Fruit fly (Drosophila melanogaster) whole organism, embryonic: ENCODE measurements around the gene mRpL48.

ENCODE experiments used
- ATbp ChIP-seq: fragments of 200-800 bp; sonication (Bioruptor generic); optimal IDR thresholded peaks from 2 replicates; lab custom pipeline; 2017; ENCODE audit warnings: missing biosample characterization, mild to moderate bottlenecking, missing genetic modification characterization, missing genetic modification reagents
- Bgb ChIP-seq: fragments of 200-800 bp; sonication (Bioruptor generic); IDR thresholded peaks from 2 replicates; pipeline ENCODE4 v1.3.6; 2022; ENCODE audit warnings: missing biosample characterization, missing genetic modification characterization; ENCODE audit not compliant: partially characterized antibody
- CG10321 ChIP-seq: fragments of 200-800 bp; sonication (Bioruptor generic); IDR thresholded peaks from 2 replicates; pipeline ENCODE4 v1.3.6; 2022; ENCODE audit warnings: missing biosample characterization, missing genetic modification characterization
- CG11085 ChIP-seq: fragments of 200-800 bp; sonication (Bioruptor generic); IDR thresholded peaks from 2 replicates; pipeline ENCODE4 v1.3.6; 2022; ENCODE audit warnings: missing biosample characterization, missing genetic modification characterization
- CG11247 ChIP-seq: fragments of 200-800 bp; sonication (Bioruptor generic); IDR thresholded peaks from 2 replicates; pipeline ENCODE4 v1.3.6; 2022; ENCODE audit warnings: missing biosample characterization, missing genetic modification characterization
- CG11504 ChIP-seq: fragments of 200-800 bp; sonication (Bioruptor generic); optimal IDR thresholded peaks from 3 replicates; lab custom pipeline; 2019; ENCODE audit warnings: missing biosample characterization, mild to moderate bottlenecking, missing genetic modification characterization, moderate library complexity
- CG13775 ChIP-seq: fragments of 200-800 bp; sonication (Bioruptor generic); optimal IDR thresholded peaks from 3 replicates; lab custom pipeline; 2017; ENCODE audit warnings: missing biosample characterization, mild to moderate bottlenecking, missing genetic modification characterization
- CG14710 ChIP-seq: fragments of 200-800 bp; sonication (Bioruptor generic); optimal IDR thresholded peaks from 3 replicates; lab custom pipeline; 2019; ENCODE audit warnings: missing biosample characterization, mild to moderate bottlenecking, missing genetic modification characterization, moderate library complexity
- CG15269 ChIP-seq: fragments of 200-800 bp; sonication (Bioruptor generic); optimal IDR thresholded peaks from 2 replicates; lab custom pipeline; 2018; ENCODE audit warnings: missing biosample characterization, mild to moderate bottlenecking, missing genetic modification characterization, moderate library complexity
- CG1602 ChIP-seq: fragments of 200-800 bp; sonication (Bioruptor generic); optimal IDR thresholded peaks from 3 replicates; lab custom pipeline; 2016; ENCODE audit warnings: missing biosample characterization, missing genetic modification characterization
- CG17361 ChIP-seq: fragments of 200-800 bp; sonication (Bioruptor generic); IDR thresholded peaks from 3 replicates; pipeline ENCODE4 v1.3.6; 2022; ENCODE audit warnings: missing biosample characterization, missing genetic modification characterization
- CG18619 ChIP-seq: fragments of 200-800 bp; sonication (Bioruptor generic); optimal IDR thresholded peaks from 3 replicates; lab custom pipeline; 2017; ENCODE audit warnings: missing biosample characterization, mild to moderate bottlenecking, missing genetic modification characterization
- CG32767 ChIP-seq: fragments of 200-800 bp; sonication (Bioruptor generic); IDR thresholded peaks from 2 replicates; pipeline ENCODE4 v1.3.6; 2022; ENCODE audit warnings: missing biosample characterization, missing genetic modification characterization
- CG3995 ChIP-seq: fragments of 200-800 bp; sonication (Bioruptor generic); optimal IDR thresholded peaks from 3 replicates; lab custom pipeline; 2016; ENCODE audit warnings: missing biosample characterization, missing genetic modification characterization
- CG5180 ChIP-seq: fragments of 200-800 bp; sonication (Bioruptor generic); optimal IDR thresholded peaks from 3 replicates; lab custom pipeline; 2017; ENCODE audit warnings: missing biosample characterization, missing genetic modification characterization, mild to moderate bottlenecking, moderate library complexity, missing genetic modification reagents
- CG6765 ChIP-seq: fragments of 200-800 bp; sonication (Bioruptor generic); optimal IDR thresholded peaks from 3 replicates; lab custom pipeline; 2017; ENCODE audit warnings: missing biosample characterization, mild to moderate bottlenecking, missing genetic modification characterization
- CG8944 ChIP-seq: fragments of 200-800 bp; sonication (Bioruptor generic); optimal IDR thresholded peaks from 3 replicates; lab custom pipeline; 2016; ENCODE audit warnings: missing biosample characterization, missing genetic modification characterization
- D ChIP-seq, 2 experiments: fragments of 200-800 bp in 1 of 2; fragments of >200 bp in 1 of 2; sonication (Bioruptor generic) in 1 of 2; optimal IDR thresholded peaks; 2 replicates in 1 of 2; 3 replicates in 1 of 2; lab custom pipeline; 2017; ENCODE audit warnings: mild to moderate bottlenecking in 1 of 2, missing biosample characterization in 1 of 2, missing genetic modification characterization in 1 of 2, missing genetic modification reagents in 1 of 2
- D19A ChIP-seq: fragments of 200-800 bp; optimal IDR thresholded peaks from 3 replicates; lab custom pipeline; 2019; ENCODE audit warnings: missing biosample characterization, mild to moderate bottlenecking, missing genetic modification characterization, moderate library complexity
- Dbx ChIP-seq: fragments of 200-800 bp; sonication (Bioruptor generic); IDR thresholded peaks from 3 replicates; pipeline ENCODE4 v1.3.6; 2022; ENCODE audit warnings: missing biosample characterization, missing genetic modification characterization
- Ets97D ChIP-seq: fragments of 200-800 bp; sonication (Bioruptor generic); optimal IDR thresholded peaks from 3 replicates; lab custom pipeline; 2016; ENCODE audit warnings: missing biosample characterization, missing genetic modification characterization
- HLH3B ChIP-seq: fragments of 200-800 bp; sonication (Bioruptor generic); IDR thresholded peaks from 2 replicates; pipeline ENCODE4 v1.3.6; 2022; ENCODE audit warnings: missing biosample characterization, missing genetic modification characterization
- HLH4C ChIP-seq: fragments of 200-800 bp; sonication (Bioruptor generic); IDR thresholded peaks from 3 replicates; pipeline ENCODE4 v1.3.6; 2022; ENCODE audit warnings: missing biosample characterization, missing genetic modification characterization; ENCODE audit not compliant: partially characterized antibody
- HLH54F ChIP-seq: fragments of 200-800 bp; sonication (Bioruptor generic); optimal IDR thresholded peaks from 3 replicates; lab custom pipeline; 2016; ENCODE audit warnings: missing biosample characterization, missing genetic modification characterization
- Hand ChIP-seq: fragments of 200-800 bp; sonication (Bioruptor generic); optimal IDR thresholded peaks from 2 replicates; lab custom pipeline; 2017; ENCODE audit warnings: mild to moderate bottlenecking, missing biosample characterization, missing genetic modification reagents, missing genetic modification characterization
- HmgD ChIP-seq: fragments of 200-800 bp; sonication (Bioruptor generic); optimal IDR thresholded peaks from 3 replicates; lab custom pipeline; 2016; ENCODE audit warnings: missing biosample characterization, missing genetic modification characterization
- Mad ChIP-seq: fragments of 200-800 bp; sonication (Bioruptor generic); optimal IDR thresholded peaks from 2 replicates; lab custom pipeline; 2016; ENCODE audit warnings: missing biosample characterization, missing genetic modification characterization
- Med ChIP-seq: fragments of 200-800 bp; sonication (Bioruptor generic); peaks from one replicate; lab custom pipeline; 2016; ENCODE audit warnings: missing biosample characterization, missing genetic modification characterization, mild to moderate bottlenecking, inconsistent platforms, moderate library complexity
- Mrtf ChIP-seq: fragments of 200-800 bp; sonication (Bioruptor generic); IDR thresholded peaks from 3 replicates; pipeline ENCODE4 v1.3.6; 2022; ENCODE audit warnings: missing biosample characterization, missing genetic modification characterization
- Poxn ChIP-seq: fragments of 200-800 bp; sonication (Bioruptor generic); IDR thresholded peaks from 2 replicates; pipeline ENCODE4 v1.3.6; 2022; ENCODE audit warnings: missing biosample characterization, missing genetic modification characterization
- Sox102F ChIP-seq: fragments of 200-800 bp; sonication (Bioruptor generic); optimal IDR thresholded peaks from 2 replicates; lab custom pipeline; 2018; ENCODE audit warnings: missing biosample characterization, mild to moderate bottlenecking, missing genetic modification characterization, moderate library complexity
- Tbp ChIP-seq: fragments of >200 bp; optimal IDR thresholded peaks from 2 replicates; lab custom pipeline; 2018; ENCODE audit warnings: missing biosample characterization, missing genetic modification characterization
- ab ChIP-seq: fragments of 200-800 bp; sonication (Bioruptor generic); optimal IDR thresholded peaks from 2 replicates; lab custom pipeline; 2016; ENCODE audit warnings: missing biosample characterization, missing genetic modification characterization
- aop ChIP-seq: fragments of 200-800 bp; sonication (Bioruptor generic); IDR thresholded peaks from 2 replicates; pipeline ENCODE4 v1.3.6; 2022; ENCODE audit warnings: missing biosample characterization, missing genetic modification characterization
- crc ChIP-seq: fragments of 200-800 bp; sonication (Bioruptor generic); optimal IDR thresholded peaks from 2 replicates; lab custom pipeline; 2016; ENCODE audit warnings: missing biosample characterization, missing genetic modification characterization
- lmd ChIP-seq: fragments of 200-800 bp; sonication (Bioruptor generic); IDR thresholded peaks from 2 replicates; pipeline ENCODE4 v1.3.6; 2022; ENCODE audit warnings: missing biosample characterization, missing genetic modification characterization
- maf-S ChIP-seq: fragments of 200-800 bp; sonication (Bioruptor generic); optimal IDR thresholded peaks from 2 replicates; lab custom pipeline; 2016; ENCODE audit warnings: missing biosample characterization, missing genetic modification characterization
- mam ChIP-seq: fragments of 200-800 bp; sonication (Bioruptor generic); optimal IDR thresholded peaks from 3 replicates; lab custom pipeline; 2016; ENCODE audit warnings: missing biosample characterization, missing genetic modification characterization
- mld ChIP-seq: fragments of 200-800 bp; sonication (Bioruptor generic); IDR thresholded peaks from 3 replicates; pipeline ENCODE4 v1.3.6; 2022; ENCODE audit warnings: missing biosample characterization, missing genetic modification characterization; ENCODE audit not compliant: partially characterized antibody
- nerfin-2 ChIP-seq: fragments of 200-800 bp; sonication (Bioruptor generic); IDR thresholded peaks from 2 replicates; pipeline ENCODE4 v1.3.6; 2022; ENCODE audit warnings: missing biosample characterization, missing genetic modification characterization; ENCODE audit not compliant: partially characterized antibody
- psq ChIP-seq: fragments of 200-800 bp; sonication (Bioruptor generic); optimal IDR thresholded peaks from 2 replicates; lab custom pipeline; 2017; ENCODE audit warnings: missing biosample characterization, missing genetic modification characterization
- pum ChIP-seq: fragments of 200-800 bp; sonication (Bioruptor generic); optimal IDR thresholded peaks from 2 replicates; lab custom pipeline; 2016; ENCODE audit warnings: missing biosample characterization, missing genetic modification characterization
- rib ChIP-seq: fragments of 200-800 bp; sonication (Bioruptor generic); IDR thresholded peaks from 2 replicates; pipeline ENCODE4 v1.3.6; 2022; ENCODE audit warnings: missing biosample characterization, missing genetic modification characterization
- sug ChIP-seq: fragments of 200-800 bp; optimal IDR thresholded peaks from 2 replicates; lab custom pipeline; 2019; ENCODE audit warnings: missing biosample characterization, mild to moderate bottlenecking, missing genetic modification characterization, moderate library complexity
- tap ChIP-seq: fragments of 200-800 bp; optimal IDR thresholded peaks from 3 replicates; lab custom pipeline; 2019; ENCODE audit warnings: missing biosample characterization, mild to moderate bottlenecking, missing genetic modification characterization, moderate library complexity
- unc-4 ChIP-seq: fragments of 200-800 bp; sonication (Bioruptor generic); IDR thresholded peaks from 2 replicates; pipeline ENCODE4 v1.3.6; 2022; ENCODE audit warnings: missing biosample characterization, missing genetic modification characterization; ENCODE audit not compliant: partially characterized antibody
- vnd ChIP-seq: fragments of 200-800 bp; sonication (Bioruptor generic); IDR thresholded peaks from 3 replicates; pipeline ENCODE4 v1.3.6; 2022; ENCODE audit warnings: missing biosample characterization, missing genetic modification characterization; ENCODE audit not compliant: partially characterized antibody
- yki ChIP-seq: fragments of >200 bp; optimal IDR thresholded peaks from 3 replicates; lab custom pipeline; 2018
- zen2 ChIP-seq: fragments of 200-800 bp; sonication (Bioruptor generic); IDR thresholded peaks from 3 replicates; pipeline ENCODE4 v1.3.6; 2022; ENCODE audit warnings: missing biosample characterization, missing genetic modification characterization; ENCODE audit not compliant: partially characterized antibody

The mRpL48 gene

dm6 chr2L:1727826-1728619 is 17.8 kb downstream of the mRpL48 start (continued):
- TF ChIP-seq CG18619 (GFP tag; lab: Kevin White, UChicago), result peak; percentile 99
- peak; percentile 98 for TF ChIP-seq ATbp (GFP tag; lab: Kevin White, UChicago)
- peak; percentile 96 for TF ChIP-seq D19A (tag; lab: Kevin White, UChicago)
- TF ChIP-seq HmgD, result no peak
- TF ChIP-seq CG10321 (GFP tag; lab: Robert Waterston, UW), result peak; percentile 78; the same call in 1 of the 2 replicates
- peak; percentile 73 for TF ChIP-seq maf-S (GFP tag; lab: Kevin White, UChicago)
- TF ChIP-seq tap, result peak; percentile 93
- TF ChIP-seq HLH4C, result peak; percentile 89
- TF ChIP-seq zen2 (GFP tag; lab: Robert Waterston, UW), result no peak; the same call in 2 of the 3 replicates
- peak; percentile 86 for TF ChIP-seq CG5180 (GFP tag; lab: Kevin White, UChicago)
- TF ChIP-seq yki, result no peak
- peak; percentile 67 for TF ChIP-seq Ets97D
- TF ChIP-seq mld, result peak; percentile 87; the same call in 2 of the 3 replicates
- peak; percentile 86 for TF ChIP-seq pum (GFP tag; lab: Kevin White, UChicago)
- peak; percentile 64 for TF ChIP-seq CG8944 (GFP tag; lab: Kevin White, UChicago)
- TF ChIP-seq Tbp (GFP tag; lab: Kevin White, UChicago), result no peak
- TF ChIP-seq Hand, result peak; percentile 99
- peak; percentile 97 for TF ChIP-seq Sox102F (GFP tag; lab: Kevin White, UChicago)
- peak; percentile 97 for TF ChIP-seq CG11247
- peak; percentile 17 for TF ChIP-seq ab (GFP tag; lab: Kevin White, UChicago)
- peak; percentile 95 for TF ChIP-seq HLH3B (GFP tag; lab: Robert Waterston, UW)
- TF ChIP-seq Poxn, result peak; percentile 94
- TF ChIP-seq Bgb (GFP tag; lab: Robert Waterston, UW), result peak; percentile 79
- TF ChIP-seq CG32767 (GFP tag; lab: Robert Waterston, UW), result peak; percentile 98
- TF ChIP-seq Mrtf, result peak; percentile 96
- TF ChIP-seq mam (GFP tag; lab: Kevin White, UChicago), result peak; percentile 89
- TF ChIP-seq D (optimal IDR thresholded peaks at IDR 0.05; lab: Kevin White, UChicago), result no peak
- peak; percentile 94 for TF ChIP-seq D (GFP tag; optimal IDR thresholded peaks at IDR 0.05; lab: Kevin White, UChicago)
- peak; percentile 93 for TF ChIP-seq CG14710 (tag; lab: Kevin White, UChicago)
- peak; percentile 36 for TF ChIP-seq CG3995 (GFP tag; lab: Kevin White, UChicago)
- TF ChIP-seq CG11085, result peak; percentile 94
- TF ChIP-seq vnd (GFP tag; lab: Robert Waterston, UW), result peak; percentile 94
- peak; percentile 97 for TF ChIP-seq CG11504 (tag; lab: Kevin White, UChicago)
- TF ChIP-seq unc-4, result peak; percentile 98
- TF ChIP-seq Dbx (GFP tag; lab: Robert Waterston, UW), result peak; percentile 99
- TF ChIP-seq nerfin-2 (GFP tag; lab: Robert Waterston, UW), result peak; percentile 78
- peak; percentile 88 for TF ChIP-seq HLH54F (GFP tag; lab: Kevin White, UChicago)
- peak; percentile 96 for TF ChIP-seq CG6765
- no peak for TF ChIP-seq crc (GFP tag; lab: Kevin White, UChicago)
- peak; percentile 97 for TF ChIP-seq rib (GFP tag; lab: Robert Waterston, UW)
- TF ChIP-seq CG13775, result peak; percentile 98
- peak; percentile 90 for TF ChIP-seq psq (GFP tag; lab: Kevin White, UChicago)
- peak; percentile 98 for TF ChIP-seq lmd (GFP tag; lab: Robert Waterston, UW)
- peak; percentile 93 for TF ChIP-seq CG1602 (GFP tag; lab: Kevin White, UChicago)
- TF ChIP-seq Med (GFP tag; lab: Kevin White, UChicago), result peak; percentile 97
- peak; percentile 92 for TF ChIP-seq CG17361
- peak; percentile 81 for TF ChIP-seq aop (GFP tag; lab: Robert Waterston, UW)
- peak; percentile 99 for TF ChIP-seq CG15269 (tag; lab: Kevin White, UChicago)
- TF ChIP-seq sug (tag; lab: Kevin White, UChicago), result peak; percentile 99
- TF ChIP-seq Mad, result peak; percentile 94
